Worm (Caenorhabditis elegans): Measurements from ENCODE around the gene ttr-47.
"Not testable (repeated sequence)": the region's sequence is repeated elsewhere in the genome, so short reads cannot be mapped to it uniquely, and the experiment has no call there.

DNA sequence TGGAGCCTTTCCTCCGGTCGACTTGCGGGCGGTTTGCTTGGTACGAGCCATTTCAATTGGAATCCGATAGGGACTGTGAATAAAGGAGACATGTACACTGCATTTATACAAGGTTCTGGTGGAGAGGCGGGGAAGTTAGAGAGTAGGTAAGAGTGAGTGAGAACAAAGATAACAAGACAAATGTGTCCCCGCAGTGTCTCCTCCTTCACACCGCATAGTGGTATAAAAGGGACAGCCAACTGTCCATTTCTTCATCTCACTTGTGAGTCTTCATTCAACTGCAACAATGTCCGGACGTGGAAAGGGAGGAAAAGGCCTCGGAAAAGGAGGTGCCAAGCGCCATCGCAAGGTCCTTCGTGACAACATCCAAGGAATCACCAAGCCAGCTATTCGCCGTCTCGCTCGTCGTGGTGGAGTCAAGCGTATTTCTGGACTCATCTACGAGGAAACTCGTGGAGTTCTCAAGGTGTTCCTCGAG is 24.9 kb upstream of the ttr-47 start, which contains the start of the genes his-17 and his-18:
- not testable (repeated sequence) for TF ChIP-seq nhr-237 (tag; optimal IDR thresholded peaks at IDR 0.05); drap-1 (GFP tag; optimal IDR thresholded peaks at IDR 0.05); mls-2 (tag; optimal IDR thresholded peaks at IDR 0.05); ces-1 (GFP tag; optimal IDR thresholded peaks at IDR 0.05); sptf-1 (tag; optimal IDR thresholded peaks at IDR 0.05); ceh-43 (GFP tag; optimal IDR thresholded peaks at IDR 0.05); ceh-39 (tag; optimal IDR thresholded peaks at IDR 0.05); unc-39 (tag; optimal IDR thresholded peaks at IDR 0.05); unc-62 (GFP tag; optimal IDR thresholded peaks at IDR 0.05)

Measured in whole organism, mixed stage, embryonic.